Fruit fly (Drosophila melanogaster) whole organism, embryonic: Measurements from ENCODE around the gene Inx5.

Experiments
- ATbp ChIP-seq: fragments of 200-800 bp; sonication (Bioruptor generic); optimal IDR thresholded peaks from 2 replicates; lab custom pipeline; 2017; ENCODE audit warnings: missing biosample characterization, mild to moderate bottlenecking, missing genetic modification characterization, missing genetic modification reagents
- Ada2b ChIP-seq: fragments of 200-800 bp; sonication (Bioruptor generic); IDR thresholded peaks from 2 replicates; pipeline ENCODE4 v1.3.6; 2022; ENCODE audit warnings: missing biosample characterization, missing genetic modification characterization
- Aef1 ChIP-seq: fragments of 200-800 bp; sonication (Bioruptor generic); IDR thresholded peaks from 3 replicates; pipeline ENCODE4 v1.3.6; 2022; ENCODE audit warnings: missing biosample characterization, missing genetic modification characterization
- Atf3 ChIP-seq: fragments of 200-800 bp; sonication (Bioruptor generic); optimal IDR thresholded peaks from 3 replicates; lab custom pipeline; 2016; ENCODE audit warnings: missing biosample characterization, missing genetic modification characterization
- Bteb2 ChIP-seq: fragments of 200-800 bp; sonication (Bioruptor generic); optimal IDR thresholded peaks from 2 replicates; lab custom pipeline; 2016; ENCODE audit warnings: missing biosample characterization, missing genetic modification characterization
- CG10267 ChIP-seq: fragments of 200-800 bp; sonication (Bioruptor generic); optimal IDR thresholded peaks from 2 replicates; lab custom pipeline; 2018; ENCODE audit warnings: missing biosample characterization, mild to moderate bottlenecking, missing genetic modification characterization, moderate library complexity
- CG11504 ChIP-seq: fragments of 200-800 bp; sonication (Bioruptor generic); optimal IDR thresholded peaks from 3 replicates; lab custom pipeline; 2019; ENCODE audit warnings: missing biosample characterization, mild to moderate bottlenecking, missing genetic modification characterization, moderate library complexity
- CG14667 ChIP-seq: fragments of 200-800 bp; sonication (Bioruptor generic); IDR thresholded peaks from 2 replicates; pipeline ENCODE4 v1.3.6; 2022; ENCODE audit warnings: missing biosample characterization, missing genetic modification characterization
- CG14710 ChIP-seq: fragments of 200-800 bp; sonication (Bioruptor generic); optimal IDR thresholded peaks from 3 replicates; lab custom pipeline; 2019; ENCODE audit warnings: missing biosample characterization, mild to moderate bottlenecking, missing genetic modification characterization, moderate library complexity
- CG18262 ChIP-seq: fragments of 200-800 bp; optimal IDR thresholded peaks from 3 replicates; lab custom pipeline; 2019; ENCODE audit warnings: missing biosample characterization, mild to moderate bottlenecking, missing genetic modification characterization, moderate library complexity
- CG30403 ChIP-seq: fragments of 200-800 bp; sonication (Bioruptor generic); optimal IDR thresholded peaks from 3 replicates; lab custom pipeline; 2016; ENCODE audit warnings: missing biosample characterization, missing genetic modification characterization
- CG33213 ChIP-seq: fragments of 200-800 bp; sonication (Bioruptor generic); optimal IDR thresholded peaks from 3 replicates; lab custom pipeline; 2016; ENCODE audit warnings: missing biosample characterization, missing genetic modification characterization
- CG33557 ChIP-seq: fragments of 200-800 bp; sonication (Bioruptor generic); optimal IDR thresholded peaks from 2 replicates; lab custom pipeline; 2019; ENCODE audit warnings: missing biosample characterization, mild to moderate bottlenecking, missing genetic modification characterization, moderate library complexity
- CG34376 ChIP-seq: fragments of 200-800 bp; sonication (Bioruptor generic); optimal IDR thresholded peaks from 2 replicates; lab custom pipeline; 2018; ENCODE audit warnings: missing biosample characterization, mild to moderate bottlenecking, missing genetic modification characterization
- CG5180 ChIP-seq: fragments of 200-800 bp; sonication (Bioruptor generic); optimal IDR thresholded peaks from 3 replicates; lab custom pipeline; 2017; ENCODE audit warnings: missing biosample characterization, missing genetic modification characterization, mild to moderate bottlenecking, moderate library complexity, missing genetic modification reagents
- CG6813 ChIP-seq: fragments of 200-800 bp; sonication (Bioruptor generic); optimal IDR thresholded peaks from 2 replicates; lab custom pipeline; 2017; ENCODE audit warnings: missing biosample characterization, missing genetic modification characterization, mild to moderate bottlenecking, moderate library complexity, missing genetic modification reagents
- CG7556 ChIP-seq: fragments of 200-800 bp; sonication (Bioruptor generic); optimal IDR thresholded peaks from 2 replicates; lab custom pipeline; 2017; ENCODE audit warnings: missing biosample characterization, mild to moderate bottlenecking, missing genetic modification characterization
- CG8478 ChIP-seq: fragments of >200 bp; optimal IDR thresholded peaks from 2 replicates; lab custom pipeline; 2018
- D19B ChIP-seq: fragments of 200-800 bp; sonication (Bioruptor generic); optimal IDR thresholded peaks from 2 replicates; lab custom pipeline; 2017; ENCODE audit warnings: missing biosample characterization, mild to moderate bottlenecking, missing genetic modification characterization
- Dek ChIP-seq: fragments of 200-800 bp; sonication (Bioruptor generic); optimal IDR thresholded peaks from 3 replicates; lab custom pipeline; 2019; ENCODE audit warnings: missing biosample characterization, mild to moderate bottlenecking, missing genetic modification characterization, moderate library complexity
- Fer2 ChIP-seq: fragments of 200-800 bp; sonication (Bioruptor generic); optimal IDR thresholded peaks from 2 replicates; lab custom pipeline; 2018; ENCODE audit warnings: missing biosample characterization, mild to moderate bottlenecking, missing genetic modification characterization, moderate library complexity
- Hsf ChIP-seq: fragments of 200-800 bp; sonication (Bioruptor generic); optimal IDR thresholded peaks from 3 replicates; lab custom pipeline; 2016; ENCODE audit warnings: missing biosample characterization, missing genetic modification characterization
- Mrtf ChIP-seq: fragments of 200-800 bp; sonication (Bioruptor generic); IDR thresholded peaks from 3 replicates; pipeline ENCODE4 v1.3.6; 2022; ENCODE audit warnings: missing biosample characterization, missing genetic modification characterization
- NC2α ChIP-seq: fragments of 200-800 bp; sonication (Bioruptor generic); optimal IDR thresholded peaks from 2 replicates; lab custom pipeline; 2016; ENCODE audit warnings: missing biosample characterization, missing genetic modification characterization
- Spps ChIP-seq: fragments of 200-800 bp; sonication (Bioruptor generic); optimal IDR thresholded peaks from 2 replicates; lab custom pipeline; 2018; ENCODE audit warnings: missing biosample characterization, mild to moderate bottlenecking, missing genetic modification characterization
- Stat92E ChIP-seq, 3 experiments: fragments of >200 bp in 2 of 3; fragments of 200-800 bp in 1 of 3; sonication (Bioruptor generic) in 1 of 3; optimal IDR thresholded peaks; 2 replicates each; lab custom pipeline; 2017 to 2019; ENCODE audit warnings: missing biosample characterization in 3 of 3, missing genetic modification characterization in 3 of 3, mild to moderate bottlenecking in 1 of 3, moderate library complexity in 1 of 3
- Trl ChIP-seq, 3 experiments: fragments of >200 bp in 2 of 3; fragments of 200-800 bp in 1 of 3; sonication (Bioruptor generic) in 1 of 3; optimal IDR thresholded peaks; 2 replicates in 1 of 3; 3 replicates in 2 of 3; lab custom pipeline; 2016 to 2017; ENCODE audit warnings: missing biosample characterization in 1 of 3, missing genetic modification characterization in 1 of 3
- ac ChIP-seq: fragments of 200-800 bp; sonication (Bioruptor generic); optimal IDR thresholded peaks from 3 replicates; lab custom pipeline; 2017; ENCODE audit warnings: missing biosample characterization, mild to moderate bottlenecking, missing genetic modification characterization
- az2 ChIP-seq: fragments of 200-800 bp; sonication (Bioruptor generic); optimal IDR thresholded peaks from 3 replicates; lab custom pipeline; 2016; ENCODE audit warnings: missing biosample characterization, missing genetic modification characterization
- gcm2 ChIP-seq: fragments of 200-800 bp; sonication (Bioruptor generic); optimal IDR thresholded peaks from 2 replicates; lab custom pipeline; 2016; ENCODE audit warnings: missing biosample characterization, missing genetic modification characterization
- gfzf ChIP-seq: fragments of 200-800 bp; sonication (Bioruptor generic); optimal IDR thresholded peaks from 2 replicates; lab custom pipeline; 2016; ENCODE audit warnings: missing biosample characterization, mild to moderate bottlenecking, missing genetic modification characterization, moderate library complexity
- nmo ChIP-seq: fragments of 200-800 bp; sonication (Bioruptor generic); optimal IDR thresholded peaks from 2 replicates; lab custom pipeline; 2018; ENCODE audit warnings: missing biosample characterization, mild to moderate bottlenecking, missing genetic modification characterization, moderate library complexity
- org-1 ChIP-seq: fragments of 200-800 bp; sonication (Bioruptor generic); optimal IDR thresholded peaks from 2 replicates; lab custom pipeline; 2017; ENCODE audit warnings: missing biosample characterization, missing genetic modification characterization
- phol ChIP-seq: fragments of 200-800 bp; sonication (Bioruptor generic); optimal IDR thresholded peaks from 3 replicates; lab custom pipeline; 2018; ENCODE audit warnings: missing biosample characterization, mild to moderate bottlenecking, missing genetic modification characterization, moderate library complexity
- prd ChIP-seq, 3 experiments: fragments of >200 bp in 2 of 3; fragments of 200-800 bp in 1 of 3; sonication (Bioruptor generic) in 1 of 3; optimal IDR thresholded peaks in 2 of 3; IDR thresholded peaks in 1 of 3; 2 replicates in 2 of 3; 3 replicates in 1 of 3; pipeline versions ENCODE4 v1.3.6 to Lab custom; 2017 to 2022; ENCODE audit warnings: missing biosample characterization in 1 of 3, missing genetic modification characterization in 1 of 3
- row ChIP-seq: fragments of 200-800 bp; sonication (Bioruptor generic); IDR thresholded peaks from 3 replicates; pipeline ENCODE4 v1.3.6; 2022; ENCODE audit warnings: missing biosample characterization, missing genetic modification characterization
- seq ChIP-seq: fragments of 200-800 bp; sonication (Bioruptor generic); IDR thresholded peaks from 2 replicates; pipeline ENCODE4 v1.3.6; 2022; ENCODE audit warnings: missing biosample characterization, missing genetic modification characterization
- ssp ChIP-seq: fragments of 200-800 bp; sonication (Bioruptor generic); IDR thresholded peaks from 2 replicates; pipeline ENCODE4 v1.3.6; 2022; ENCODE audit warnings: missing biosample characterization, missing genetic modification characterization
- stc ChIP-seq: fragments of 200-800 bp; sonication (Bioruptor generic); IDR thresholded peaks from 2 replicates; pipeline ENCODE4 v1.3.6; 2022; ENCODE audit warnings: missing biosample characterization, missing genetic modification characterization
- ttk ChIP-seq: fragments of 200-800 bp; sonication (Bioruptor generic); IDR thresholded peaks from 2 replicates; pipeline ENCODE4 v2.1.2; 2022; ENCODE audit warnings: missing biosample characterization, missing genetic modification characterization
- twi ChIP-seq: fragments of 200-800 bp; optimal IDR thresholded peaks from 2 replicates; lab custom pipeline; 2019; ENCODE audit warnings: missing biosample characterization, mild to moderate bottlenecking, missing genetic modification characterization, moderate library complexity

The Inx5 gene

DNA sequence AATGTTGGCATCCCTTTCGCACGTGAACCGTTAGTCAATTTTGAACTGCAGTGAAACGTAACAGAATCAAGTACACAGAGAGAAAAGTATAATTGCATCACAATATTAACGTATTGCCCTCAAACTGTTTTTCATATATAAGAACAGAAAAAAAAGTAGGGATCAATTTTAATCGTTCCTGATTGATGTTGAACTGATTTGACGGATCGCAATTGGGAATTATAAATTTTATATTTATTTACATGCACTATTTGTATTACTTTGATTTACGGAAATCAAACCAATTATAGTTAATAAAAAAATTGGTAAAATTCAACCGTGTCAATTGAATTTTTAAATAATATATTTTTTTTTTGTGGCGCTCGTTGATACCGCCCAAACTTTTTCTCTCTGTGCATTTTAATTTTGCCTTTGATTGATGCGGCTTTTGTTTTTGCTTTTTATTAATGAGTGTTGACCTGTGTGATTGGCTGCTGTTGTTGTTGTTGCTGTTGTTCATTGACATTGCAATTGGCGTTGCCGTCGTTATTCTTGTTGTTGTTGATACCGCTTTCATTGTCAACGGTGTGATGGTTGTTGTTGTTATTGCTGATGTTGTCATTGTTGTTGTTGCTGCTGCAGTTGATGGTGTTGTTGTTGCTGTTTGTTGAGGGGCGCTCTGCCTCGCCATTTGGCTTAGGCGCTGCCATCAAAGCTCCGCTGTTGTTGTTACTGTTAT lies 18.0 kb downstream of the Inx5 start (continued):
- TF ChIP-seq CG33213 (GFP tag; lab: Kevin White, UChicago) (no peak), ttk (GFP tag; lab: Robert Waterston, UW) (peak; percentile 29; the same call in 1 of the 2 replicates), az2 (GFP tag; lab: Kevin White, UChicago) (peak; percentile 53), twi (peak; percentile 5), CG7556 (GFP tag; lab: Kevin White, UChicago) (peak; percentile 57), row (peak; percentile 61), CG10267 (peak; percentile 52), gfzf (GFP tag; lab: Kevin White, UChicago) (no peak), Mrtf (GFP tag; lab: Robert Waterston, UW) (0 out of 3 replicates have a peak, but pooled peaks have one; percentile 16), Hsf (GFP tag; lab: Kevin White, UChicago) (peak; percentile 34), org-1 (peak; percentile 47), CG11504 (tag; lab: Kevin White, UChicago) (peak; percentile 83), prd (optimal IDR thresholded peaks at IDR 0.05; lab: Kevin White, UChicago) (no peak), prd (GFP tag; IDR thresholded peaks at IDR 0.05; lab: Robert Waterston, UW) (peak; percentile 72; the same call in 2 of the 3 replicates), Stat92E (GFP tag; optimal IDR thresholded peaks at IDR 0.05; lab: Kevin White, UChicago) (no peak), Atf3 (GFP tag; lab: Kevin White, UChicago) (no peak), Fer2 (tag; lab: Kevin White, UChicago) (no peak), ATbp (GFP tag; lab: Kevin White, UChicago) (peak; percentile 51), Trl (optimal IDR thresholded peaks at IDR 0.05; lab: Kevin White, UChicago) (no peak), Trl (GFP tag; optimal IDR thresholded peaks at IDR 0.05; lab: Kevin White, UChicago) (no peak), stc (GFP tag; lab: Robert Waterston, UW) (peak; percentile 45), Ada2b (0 out of 2 replicates have a peak, but pooled peaks have one; percentile 16), ac (GFP tag; lab: Kevin White, UChicago) (no peak), Dek (tag; lab: Kevin White, UChicago) (peak; percentile 16), CG30403 (GFP tag; lab: Kevin White, UChicago) (peak; percentile 72), nmo (GFP tag; lab: Kevin White, UChicago) (peak; percentile 72), CG14667 (GFP tag; lab: Robert Waterston, UW) (0 out of 2 replicates have a peak, but pooled peaks have one; percentile 32), D19B (GFP tag; lab: Kevin White, UChicago) (peak; percentile 22), CG14710 (tag; lab: Kevin White, UChicago) (peak; percentile 60), Aef1 (GFP tag; lab: Robert Waterston, UW) (no peak; the same call in 2 of the 3 replicates), CG33557 (peak; percentile 21), ssp (GFP tag; lab: Robert Waterston, UW) (peak; percentile 17; the same call in 1 of the 2 replicates), phol (tag; lab: Kevin White, UChicago) (peak; percentile 77), CG18262 (tag; lab: Kevin White, UChicago) (peak; percentile 76), CG5180 (GFP tag; lab: Kevin White, UChicago) (peak; percentile 3), Spps (tag; lab: Kevin White, UChicago) (peak; percentile 14), gcm2 (GFP tag; lab: Kevin White, UChicago) (peak; percentile 29), Bteb2 (GFP tag; lab: Kevin White, UChicago) (peak; percentile 38), NC2α (no peak), CG6813 (GFP tag; lab: Kevin White, UChicago) (no peak), seq (GFP tag; lab: Robert Waterston, UW) (0 out of 2 replicates have a peak, but pooled peaks have one; percentile 15), CG8478 (lab: Kevin White, UChicago) (no peak), CG34376 (GFP tag; lab: Kevin White, UChicago) (no peak)
